Worm (Caenorhabditis elegans) whole organism, midembryonic: ENCODE results near the gene sri-6.

ENCODE experiments used
- flt-1 ChIP-seq: fragments of 200-800 bp; sonication (Bioruptor generic); IDR thresholded peaks from 2 replicates; pipeline ENCODE4 v1.3.6; 2022; ENCODE audit warnings: missing genetic modification characterization, missing compliant biosample characterization
- klf-2 ChIP-seq: fragments of 200-800 bp; sonication (Bioruptor generic); conservative IDR thresholded peaks from 2 replicates; pipeline ENCODE4 v1.3.6; 2022; ENCODE audit warnings: missing genetic modification reagents, missing genetic modification characterization, missing compliant biosample characterization
- med-1 ChIP-seq: sonication (generic microtip); optimal IDR thresholded peaks from 2 replicates; lab custom pipeline; 2017; ENCODE audit warnings: missing genetic modification characterization, mild to moderate bottlenecking, missing compliant biosample characterization, antibody characterized with exemption, missing genetic modification reagents; ENCODE audit not compliant: insufficient read depth
- ztf-29 ChIP-seq: fragments of 200-800 bp; sonication (Bioruptor generic); IDR thresholded peaks from 2 replicates; pipeline ENCODE4 v1.3.6; 2022; ENCODE audit warnings: missing genetic modification reagents, missing genetic modification characterization, missing compliant biosample characterization

DNA sequence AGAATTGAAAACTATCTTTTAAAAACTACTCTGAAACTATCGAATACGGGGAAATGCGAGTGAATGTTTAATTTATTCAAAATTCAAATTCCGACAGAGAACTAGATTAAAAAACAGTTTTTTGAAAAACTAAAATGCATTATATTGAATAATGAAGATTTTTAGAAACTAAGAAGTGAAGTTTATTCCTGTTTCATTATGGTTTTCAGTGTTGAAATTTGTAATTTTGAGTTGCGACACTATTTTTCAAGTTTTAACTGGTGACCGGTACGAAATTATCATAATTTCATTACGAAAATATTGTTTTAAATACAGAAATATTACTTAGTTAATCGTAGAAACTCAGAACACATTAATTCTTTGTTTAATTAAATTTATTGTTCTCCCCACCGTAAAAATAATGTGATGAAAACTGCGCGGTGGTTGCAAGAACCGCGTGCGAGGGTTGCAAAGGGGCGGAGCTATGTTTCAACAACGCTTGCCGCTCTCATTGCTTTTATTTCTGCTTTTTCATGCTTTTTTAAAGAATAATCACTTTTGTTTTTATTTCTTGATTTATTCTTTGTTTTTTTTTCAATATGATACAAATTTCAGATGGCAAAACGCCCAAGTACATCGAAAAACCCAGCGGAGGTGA, 9.2 kb upstream of the sri-6 start, which contains the start of gene him-17:
- TF ChIP-seq med-1 (GFP tag; lab: Kevin White, UChicago) (peak; percentile 61), flt-1 (GFP tag; lab: Robert Waterston, UW) (peak; percentile 70; the same call in 1 of the 2 replicates), ztf-29 (GFP tag; lab: Robert Waterston, UW) (no peak), klf-2 (GFP tag; lab: Robert Waterston, UW) (peak; percentile 68; the same call in 1 of the 2 replicates)
